ENCODE assay signal across 4 fruit fly cellular contexts in the genomic region with DNA sequence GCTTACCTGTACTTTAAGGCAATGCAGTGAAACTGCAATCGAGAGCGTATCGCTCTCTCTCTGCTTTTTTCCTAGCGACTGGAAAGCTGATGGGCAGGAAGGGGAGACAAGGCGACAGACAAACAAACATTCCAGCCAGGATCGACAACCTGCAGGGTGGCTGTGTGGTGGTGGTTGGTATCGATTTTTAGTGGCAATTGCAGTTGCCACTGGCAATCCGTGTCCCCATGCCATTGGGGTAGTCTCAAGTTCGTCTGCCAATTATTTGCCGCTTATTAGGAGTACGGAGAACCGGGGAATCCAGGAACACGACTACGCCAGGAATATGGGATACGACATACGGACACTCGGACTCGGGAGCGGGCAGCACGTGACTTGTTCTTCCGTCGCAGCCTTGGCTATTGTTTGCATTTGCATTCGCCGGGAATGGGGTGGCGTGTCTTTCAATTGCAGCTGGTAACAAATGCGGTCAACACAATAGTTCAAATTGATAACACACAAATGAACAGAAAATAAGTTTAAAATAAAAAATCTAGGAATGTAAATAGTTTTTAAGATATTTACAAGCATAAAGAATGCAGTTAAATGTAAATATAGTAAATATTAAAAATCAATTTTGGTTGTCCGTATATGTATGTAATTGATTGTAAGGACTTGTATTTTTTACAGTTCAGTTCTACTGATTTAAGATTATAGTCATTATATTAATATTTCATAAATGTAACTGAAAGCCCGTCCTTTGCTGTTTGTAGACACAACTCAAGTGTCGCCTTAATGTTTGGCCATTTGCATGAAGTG.
A peak's percentile ranks its signal among the peaks of the same experiment; 100 is the strongest.
TF ChIP-seq lines count a peak whose summit lies in the region.

No protein-coding gene starts in this region.

- no peak for TF ChIP-seq CTCF in whole organism, embryonic (GFP tag; optimal IDR thresholded peaks at IDR 0.05; lab: Kevin White, UChicago)

TF ChIP-seq in whole organism, embryonic, 481 proteins besides CTCF, POLR2A, EP300 and RAD21 (continues in another document):
- TF ChIP-seq CG10209 (GFP tag; optimal IDR thresholded peaks at IDR 0.05; lab: Kevin White, UChicago) (no peak), CG2202 (tag; optimal IDR thresholded peaks at IDR 0.05; lab: Kevin White, UChicago) (no peak), CG10543 (GFP tag; optimal IDR thresholded peaks at IDR 0.05; lab: Kevin White, UChicago) (no peak), CG11695 (GFP tag; IDR thresholded peaks at IDR 0.05; lab: Robert Waterston, UW) (no peak), CG14050 (GFP tag; IDR thresholded peaks at IDR 0.05; lab: Robert Waterston, UW) (no peak), dm (GFP tag; optimal IDR thresholded peaks at IDR 0.05; lab: Kevin White, UChicago) (no peak), pum (GFP tag; optimal IDR thresholded peaks at IDR 0.05; lab: Kevin White, UChicago) (no peak), CG3838 (GFP tag; optimal IDR thresholded peaks at IDR 0.05; lab: Kevin White, UChicago) (no peak), Myb (GFP tag; optimal IDR thresholded peaks at IDR 0.05; lab: Kevin White, UChicago) (no peak), abd-A (tag; optimal IDR thresholded peaks at IDR 0.05; lab: Kevin White, UChicago) (no peak), NC2α (GFP tag; optimal IDR thresholded peaks at IDR 0.05; lab: Kevin White, UChicago) (no peak), CG8388 (GFP tag; optimal IDR thresholded peaks at IDR 0.05; lab: Kevin White, UChicago) (no peak), CG17186 (GFP tag; optimal IDR thresholded peaks at IDR 0.05; lab: Kevin White, UChicago) (no peak), hth (optimal IDR thresholded peaks at IDR 0.05; lab: Kevin White, UChicago) (no peak), zfh1 (GFP tag; IDR thresholded peaks at IDR 0.05; lab: Robert Waterston, UW) (no peak), pfk (GFP tag; optimal IDR thresholded peaks at IDR 0.05; lab: Kevin White, UChicago) (no peak), rib (GFP tag; IDR thresholded peaks at IDR 0.05; lab: Robert Waterston, UW) (no peak), CG32532 (GFP tag; IDR thresholded peaks at IDR 0.05; lab: Robert Waterston, UW) (no peak), BEAF-32 (GFP tag; optimal IDR thresholded peaks at IDR 0.05; lab: Kevin White, UChicago) (no peak), Sox100B (GFP tag; optimal IDR thresholded peaks at IDR 0.05; lab: Kevin White, UChicago) (peak; percentile 30), Lpt (GFP tag; optimal IDR thresholded peaks at IDR 0.05; lab: Kevin White, UChicago) (no peak), BtbVII (GFP tag; optimal IDR thresholded peaks at IDR 0.05; lab: Kevin White, UChicago) (no peak)

TF ChIP-seq in whole organism, prepupa, 60 proteins besides CTCF, POLR2A, EP300 and RAD21 (continues in another document):
- TF ChIP-seq fkh (GFP tag; optimal IDR thresholded peaks at IDR 0.05; lab: Kevin White, UChicago) (no peak), Gug (GFP tag; IDR thresholded peaks at IDR 0.05; lab: Robert Waterston, UW) (no peak), CG3032 (tag; optimal IDR thresholded peaks at IDR 0.05; lab: Kevin White, UChicago) (peak; percentile 2), CG6276 (GFP tag; optimal IDR thresholded peaks at IDR 0.05; lab: Kevin White, UChicago) (peak; percentile 13), esn (GFP tag; optimal IDR thresholded peaks at IDR 0.05; lab: Kevin White, UChicago) (no peak), CG32006 (GFP tag; optimal IDR thresholded peaks at IDR 0.05; lab: Kevin White, UChicago) (peak; percentile 19), CG10631 (GFP tag; optimal IDR thresholded peaks at IDR 0.05; lab: Kevin White, UChicago) (no peak), topi (GFP tag; optimal IDR thresholded peaks at IDR 0.05; lab: Kevin White, UChicago) (no peak), spab (GFP tag; optimal IDR thresholded peaks at IDR 0.05; lab: Kevin White, UChicago) (peak; percentile 25), Met (GFP tag; optimal IDR thresholded peaks at IDR 0.05; lab: Kevin White, UChicago) (no peak), dsx (GFP tag; optimal IDR thresholded peaks at IDR 0.05; lab: Kevin White, UChicago; ENCODE audit: poor library complexity, severe bottlenecking) (no peak), Sox15 (GFP tag; optimal IDR thresholded peaks at IDR 0.05; lab: Kevin White, UChicago) (no peak), svp (GFP tag; lab: Kevin White, UChicago) (peak; percentile 37), CG31627 (GFP tag; optimal IDR thresholded peaks at IDR 0.05; lab: Kevin White, UChicago) (no peak), Ets21C (GFP tag; optimal IDR thresholded peaks at IDR 0.05; lab: Kevin White, UChicago) (no peak), CG34406 (GFP tag; optimal IDR thresholded peaks at IDR 0.05; lab: Kevin White, UChicago) (no peak), CG6854 (GFP tag; optimal IDR thresholded peaks at IDR 0.05; lab: Kevin White, UChicago) (no peak), CG6808 (GFP tag; optimal IDR thresholded peaks at IDR 0.05; lab: Kevin White, UChicago) (peak; percentile 41), Eip78C (GFP tag; lab: Kevin White, UChicago) (peak; percentile 68), Lpt (GFP tag; optimal IDR thresholded peaks at IDR 0.05; lab: Kevin White, UChicago) (peak; percentile 16), CG6163 (GFP tag; IDR thresholded peaks at IDR 0.05; lab: Robert Waterston, UW) (no peak), salr (GFP tag; optimal IDR thresholded peaks at IDR 0.05; lab: Kevin White, UChicago) (no peak)

TF ChIP-seq in whole organism, pupa, 21 proteins besides CTCF, POLR2A, EP300 and RAD21:
- TF ChIP-seq CG17806 (tag; optimal IDR thresholded peaks at IDR 0.05; lab: Kevin White, UChicago) (no peak), EcR (GFP tag; optimal IDR thresholded peaks at IDR 0.05; lab: Kevin White, UChicago) (no peak), CG9948 (tag; optimal IDR thresholded peaks at IDR 0.05; lab: Kevin White, UChicago) (peak; percentile 67), gl (tag; optimal IDR thresholded peaks at IDR 0.05; lab: Kevin White, UChicago) (no peak), CG13204 (GFP tag; optimal IDR thresholded peaks at IDR 0.05; lab: Kevin White, UChicago) (no peak), Snoo (tag; optimal IDR thresholded peaks at IDR 0.05; lab: Kevin White, UChicago) (no peak), fd96Ca (GFP tag; IDR thresholded peaks at IDR 0.05; lab: Robert Waterston, UW) (no peak), CG32121 (GFP tag; IDR thresholded peaks at IDR 0.05; lab: Robert Waterston, UW) (no peak), Pif1B (GFP tag; optimal IDR thresholded peaks at IDR 0.05; lab: Kevin White, UChicago) (no peak), CG15710 (tag; optimal IDR thresholded peaks at IDR 0.05; lab: Kevin White, UChicago) (peak; percentile 20), rn (GFP tag; IDR thresholded peaks at IDR 0.05; lab: Robert Waterston, UW) (no peak), CG8301 (tag; optimal IDR thresholded peaks at IDR 0.05; lab: Kevin White, UChicago) (peak; percentile 54), CG12605 (GFP tag; IDR thresholded peaks at IDR 0.05; lab: Robert Waterston, UW) (no peak), D1 (tag; optimal IDR thresholded peaks at IDR 0.05; lab: Kevin White, UChicago) (no peak), Pif1A (GFP tag; optimal IDR thresholded peaks at IDR 0.05; lab: Kevin White, UChicago) (no peak), CG14655 (GFP tag; optimal IDR thresholded peaks at IDR 0.05; lab: Kevin White, UChicago) (peak; percentile 31), CG4496 (GFP tag; IDR thresholded peaks at IDR 0.05; lab: Robert Waterston, UW) (no peak; the same call in 2 of the 3 replicates), CG10348 (GFP tag; IDR thresholded peaks at IDR 0.05; lab: Robert Waterston, UW) (no peak), CG34367 (tag; optimal IDR thresholded peaks at IDR 0.05; lab: Kevin White, UChicago) (no peak), CG8159 (tag; optimal IDR thresholded peaks at IDR 0.05; lab: Kevin White, UChicago) (peak; percentile 37), Ets98B (GFP tag; IDR thresholded peaks at IDR 0.05; lab: Robert Waterston, UW) (no peak)

TF ChIP-seq in whole organism, wandering third instar larva, 38 proteins besides CTCF, POLR2A, EP300 and RAD21:
- TF ChIP-seq GATAd (GFP tag; optimal IDR thresholded peaks at IDR 0.05; lab: Kevin White, UChicago) (no peak), foxo (GFP tag; optimal IDR thresholded peaks at IDR 0.05; lab: Kevin White, UChicago) (peak in 1 of 2 experiments; percentile 19), OdsH (GFP tag; optimal IDR thresholded peaks at IDR 0.05; lab: Kevin White, UChicago) (peak; percentile 22), HLH106 (tag; optimal IDR thresholded peaks at IDR 0.05; lab: Kevin White, UChicago) (peak; percentile 29), Sp1 (GFP tag; optimal IDR thresholded peaks at IDR 0.05; lab: Kevin White, UChicago) (peak; percentile 34), Dif (GFP tag; optimal IDR thresholded peaks at IDR 0.05; lab: Kevin White, UChicago; ENCODE audit: partially characterized antibody) (no peak), Mio (GFP tag; optimal IDR thresholded peaks at IDR 0.05; lab: Kevin White, UChicago) (no peak), pan (optimal IDR thresholded peaks at IDR 0.05; lab: Kevin White, UChicago) (no peak)
